Worm (Caenorhabditis elegans) whole organism, late embryonic: ENCODE results near the gene F21C10.19.

Experiments
- C38D4.7 ChIP-seq: fragments of 200-800 bp; sonication (Bioruptor generic); optimal IDR thresholded peaks from 2 replicates; lab custom pipeline; 2018; ENCODE audit warnings: mild to moderate bottlenecking, missing genetic modification characterization, moderate library complexity, missing compliant biosample characterization
- K02D7.2 ChIP-seq: sonication (generic microtip); optimal IDR thresholded peaks from 2 replicates; lab custom pipeline; 2017; ENCODE audit warnings: mild to moderate bottlenecking, missing genetic modification characterization, missing compliant biosample characterization
- T23F11.4 ChIP-seq: fragments of 200-800 bp; sonication (Bioruptor generic); optimal IDR thresholded peaks from 2 replicates; lab custom pipeline; 2018; ENCODE audit warnings: mild to moderate bottlenecking, missing genetic modification characterization, missing compliant biosample characterization
- Y22D7AL.16 ChIP-seq: sonication (generic microtip); optimal IDR thresholded peaks from 2 replicates; lab custom pipeline; 2016; ENCODE audit warnings: missing genetic modification characterization, missing compliant biosample characterization
- ama-1 ChIP-seq: fragments of 150-350 bp; optimal IDR thresholded peaks from 2 replicates; lab custom pipeline; 2014
- ceh-18 ChIP-seq: sonication (generic microtip); optimal IDR thresholded peaks from 2 replicates; lab custom pipeline; 2016; ENCODE audit warnings: missing genetic modification characterization, missing compliant biosample characterization
- ceh-19 ChIP-seq: fragments of 200-800 bp; sonication (Bioruptor generic); optimal IDR thresholded peaks from 2 replicates; lab custom pipeline; 2018; ENCODE audit warnings: mild to moderate bottlenecking, missing genetic modification characterization, missing compliant biosample characterization
- ceh-24 ChIP-seq: sonication (generic microtip); optimal IDR thresholded peaks from 2 replicates; lab custom pipeline; 2016; ENCODE audit warnings: mild to moderate bottlenecking, missing genetic modification characterization, missing compliant biosample characterization
- ceh-31 ChIP-seq: sonication (generic microtip); optimal IDR thresholded peaks from 2 replicates; lab custom pipeline; 2016; ENCODE audit warnings: missing genetic modification characterization, missing compliant biosample characterization
- ceh-48 ChIP-seq: sonication (generic microtip); optimal IDR thresholded peaks from 2 replicates; lab custom pipeline; 2016; ENCODE audit warnings: missing genetic modification characterization, inconsistent platforms, missing compliant biosample characterization
- ceh-6 ChIP-seq: fragments of 200-800 bp; sonication (Bioruptor generic); optimal IDR thresholded peaks from 2 replicates; lab custom pipeline; 2018; ENCODE audit warnings: mild to moderate bottlenecking, missing genetic modification characterization, missing compliant biosample characterization
- ceh-9 ChIP-seq: sonication (generic microtip); optimal IDR thresholded peaks from 2 replicates; lab custom pipeline; 2016; ENCODE audit warnings: mild to moderate bottlenecking, missing genetic modification characterization, inconsistent platforms, missing compliant biosample characterization
- dmd-4 ChIP-seq: sonication (generic microtip); optimal IDR thresholded peaks from 2 replicates; lab custom pipeline; 2016; ENCODE audit warnings: borderline replicate concordance, missing genetic modification characterization, missing compliant biosample characterization
- elt-2 ChIP-seq: sonication (generic microtip); optimal IDR thresholded peaks from 2 replicates; lab custom pipeline; 2016; ENCODE audit warnings: missing genetic modification reagents, missing genetic modification characterization, missing compliant biosample characterization
- elt-4 ChIP-seq: sonication (generic microtip); optimal IDR thresholded peaks from 2 replicates; lab custom pipeline; 2016; ENCODE audit warnings: missing genetic modification characterization, missing compliant biosample characterization
- eyg-1 ChIP-seq: sonication (generic microtip); optimal IDR thresholded peaks from 2 replicates; lab custom pipeline; 2016; ENCODE audit warnings: missing genotype, missing genetic modification characterization, missing compliant biosample characterization
- fax-1 ChIP-seq: sonication (generic microtip); optimal IDR thresholded peaks from 2 replicates; lab custom pipeline; 2016; ENCODE audit warnings: missing genotype, missing genetic modification characterization, missing compliant biosample characterization
- fkh-10 ChIP-seq: fragments of 150-350 bp; optimal IDR thresholded peaks from 2 replicates; lab custom pipeline; 2014; ENCODE audit warnings: missing biosample characterization, missing genetic modification reagents, missing genetic modification characterization
- fkh-6 ChIP-seq: sonication (generic microtip); optimal IDR thresholded peaks from 2 replicates; lab custom pipeline; 2016; ENCODE audit warnings: missing genetic modification characterization, missing compliant biosample characterization
- gmeb-2 ChIP-seq: sonication (generic microtip); optimal IDR thresholded peaks from 2 replicates; lab custom pipeline; 2016; ENCODE audit warnings: missing genetic modification characterization, inconsistent platforms, missing compliant biosample characterization
- hlh-15 ChIP-seq: sonication (generic microtip); optimal IDR thresholded peaks from 2 replicates; lab custom pipeline; 2016; ENCODE audit warnings: missing genetic modification characterization, missing compliant biosample characterization
- hlh-30 ChIP-seq: sonication (generic microtip); optimal IDR thresholded peaks from 2 replicates; lab custom pipeline; 2017; ENCODE audit warnings: antibody characterized with exemption, missing genetic modification characterization, missing compliant biosample characterization; ENCODE audit not compliant: insufficient read depth
- hlh-6 ChIP-seq: sonication (generic microtip); optimal IDR thresholded peaks from 2 replicates; lab custom pipeline; 2016; ENCODE audit warnings: missing genotype, missing genetic modification characterization, missing compliant biosample characterization
- hlh-8 ChIP-seq: sonication (generic microtip); optimal IDR thresholded peaks from 2 replicates; lab custom pipeline; 2016; ENCODE audit warnings: missing genotype, missing genetic modification characterization, missing compliant biosample characterization
- lim-6 ChIP-seq: sonication (generic microtip); optimal IDR thresholded peaks from 2 replicates; lab custom pipeline; 2016; ENCODE audit warnings: missing genetic modification characterization, missing compliant biosample characterization
- madf-2 ChIP-seq: sonication (generic microtip); optimal IDR thresholded peaks from 2 replicates; lab custom pipeline; 2017; ENCODE audit warnings: missing genetic modification characterization, missing compliant biosample characterization
- mec-3 ChIP-seq: sonication (generic microtip); optimal IDR thresholded peaks from 2 replicates; lab custom pipeline; 2016; ENCODE audit warnings: borderline replicate concordance, missing genetic modification characterization, missing compliant biosample characterization
- nfya-1 ChIP-seq: sonication (generic microtip); optimal IDR thresholded peaks from 2 replicates; lab custom pipeline; 2017; ENCODE audit warnings: missing genetic modification characterization, mild to moderate bottlenecking, missing compliant biosample characterization, antibody characterized with exemption, moderate library complexity
- npax-4 ChIP-seq: sonication (generic microtip); optimal IDR thresholded peaks from 2 replicates; lab custom pipeline; 2016; ENCODE audit warnings: missing genetic modification characterization, missing compliant biosample characterization
- odd-2 ChIP-seq: sonication (generic microtip); optimal IDR thresholded peaks from 2 replicates; lab custom pipeline; 2017; ENCODE audit warnings: antibody characterized with exemption, mild to moderate bottlenecking, missing genetic modification characterization, missing compliant biosample characterization
- pat-9 ChIP-seq: fragments of 200-800 bp; sonication (Bioruptor generic); optimal IDR thresholded peaks from 2 replicates; lab custom pipeline; 2018; ENCODE audit warnings: mild to moderate bottlenecking, missing genetic modification characterization, moderate library complexity, missing compliant biosample characterization
- pax-1 ChIP-seq: fragments of 150-350 bp; optimal IDR thresholded peaks from 2 replicates; lab custom pipeline; 2014; ENCODE audit warnings: missing biosample characterization, missing genetic modification characterization
- pha-4 ChIP-seq: fragments of 150-350 bp; optimal IDR thresholded peaks from 2 replicates; lab custom pipeline; 2018; ENCODE audit warnings: missing biosample characterization, missing genetic modification reagents, missing genetic modification characterization
- pqm-1 ChIP-seq: sonication (generic microtip); optimal IDR thresholded peaks from 2 replicates; lab custom pipeline; 2016; ENCODE audit warnings: missing genetic modification characterization, missing compliant biosample characterization
- ref-2 ChIP-seq: sonication (generic microtip); optimal IDR thresholded peaks from 2 replicates; lab custom pipeline; 2016; ENCODE audit warnings: missing genetic modification characterization, missing compliant biosample characterization
- rnt-1 ChIP-seq: sonication (generic microtip); optimal IDR thresholded peaks from 2 replicates; lab custom pipeline; 2016; ENCODE audit warnings: missing genetic modification characterization, missing compliant biosample characterization
- ttx-3 ChIP-seq: sonication (generic microtip); optimal IDR thresholded peaks from 2 replicates; lab custom pipeline; 2016; ENCODE audit warnings: missing genetic modification reagents, missing genetic modification characterization, missing compliant biosample characterization
- unc-42 ChIP-seq: sonication (generic microtip); optimal IDR thresholded peaks from 2 replicates; lab custom pipeline; 2016; ENCODE audit warnings: missing genotype, missing genetic modification characterization, missing compliant biosample characterization

The F21C10.19 gene

ce11 chrV:9109281-9109680 is 21.6 kb upstream of the F21C10.19 start, which contains the start of gene pqn-31:
TSS of gene pqn-31 (plus strand) at chrV:9109581.
- TF ChIP-seq mec-3 (tag; lab: Kevin White, UChicago): no peak
- no peak for TF ChIP-seq pha-4 (tag; lab: Kevin White, UChicago)
- no peak for TF ChIP-seq fax-1 (tag; lab: Kevin White, UChicago)
- TF ChIP-seq ceh-31: no peak
- no peak for TF ChIP-seq ceh-48 (tag; lab: Kevin White, UChicago)
- TF ChIP-seq ceh-19 (GFP tag; lab: Kevin White, UChicago): no peak
- TF ChIP-seq T23F11.4: no peak
- no peak for TF ChIP-seq hlh-8 (tag; lab: Kevin White, UChicago)
- no peak for TF ChIP-seq npax-4 (tag; lab: Kevin White, UChicago)
- TF ChIP-seq ref-2 (tag; lab: Kevin White, UChicago): no peak
- no peak for TF ChIP-seq ama-1
- no peak for TF ChIP-seq Y22D7AL.16
- TF ChIP-seq pat-9 (tag; lab: Kevin White, UChicago): no peak
- TF ChIP-seq fkh-6 (tag; lab: Kevin White, UChicago): no peak
- no peak for TF ChIP-seq pqm-1 (tag; lab: Kevin White, UChicago)
- no peak for TF ChIP-seq unc-42 (tag; lab: Kevin White, UChicago)
- TF ChIP-seq, all 69 proteins: peak for 0

ce11 chrV:9111957-9112356 is 18.9 kb upstream of the F21C10.19 start:
- TF ChIP-seq ceh-18 (tag; lab: Kevin White, UChicago): peak; percentile 47
- no peak for TF ChIP-seq hlh-8 (tag; lab: Kevin White, UChicago)

- no peak for TF ChIP-seq K02D7.2
- TF ChIP-seq fkh-10 (GFP tag; lab: Kevin White, UChicago): no peak
- no peak for TF ChIP-seq hlh-15
- TF ChIP-seq ttx-3 (tag; lab: Kevin White, UChicago): no peak
- no peak for TF ChIP-seq eyg-1 (tag; lab: Kevin White, UChicago)
- TF ChIP-seq rnt-1 (tag; lab: Kevin White, UChicago): no peak
- no peak for TF ChIP-seq madf-2 (tag; lab: Kevin White, UChicago)
- no peak for TF ChIP-seq pax-1 (tag; lab: Kevin White, UChicago)
- TF ChIP-seq pha-4 (tag; lab: Kevin White, UChicago): no peak
- TF ChIP-seq pqm-1 (tag; lab: Kevin White, UChicago): no peak
- no peak for TF ChIP-seq mec-3 (tag; lab: Kevin White, UChicago)
- no peak for TF ChIP-seq nfya-1 (tag; lab: Kevin White, UChicago)
- TF ChIP-seq elt-2 (tag; lab: Kevin White, UChicago): no peak
- no peak for TF ChIP-seq ceh-9 (tag; lab: Kevin White, UChicago)
- no peak for TF ChIP-seq Y22D7AL.16
- no peak for TF ChIP-seq hlh-30 (tag; lab: Kevin White, UChicago)
Observed at ce11 chrV:9112467-9112866, 18.4 kb upstream of the F21C10.19 start, which contains the start of gene F21C10.7. TSS of gene F21C10.7 (plus strand) at chrV:9112767.

- no peak for TF ChIP-seq lim-6 (tag; lab: Kevin White, UChicago)
Observed at ce11 chrV:9122004-9122403, 8.9 kb upstream of the F21C10.19 start, which contains the start of gene F21C10.13. TSS of gene F21C10.13 (plus strand) at chrV:9122304.

- TF ChIP-seq dmd-4 (no peak), odd-2 (tag; lab: Kevin White, UChicago) (no peak), unc-42 (tag; lab: Kevin White, UChicago) (no peak), madf-2 (tag; lab: Kevin White, UChicago) (no peak), ttx-3 (tag; lab: Kevin White, UChicago) (no peak), ceh-24 (tag; lab: Kevin White, UChicago) (no peak), npax-4 (tag; lab: Kevin White, UChicago) (no peak), ceh-6 (GFP tag; lab: Kevin White, UChicago) (no peak), C38D4.7 (no peak), fkh-10 (GFP tag; lab: Kevin White, UChicago) (no peak), hlh-6 (tag; lab: Kevin White, UChicago) (no peak), gmeb-2 (tag; lab: Kevin White, UChicago) (no peak), K02D7.2 (no peak), lim-6 (tag; lab: Kevin White, UChicago) (no peak), mec-3 (tag; lab: Kevin White, UChicago) (no peak), pha-4 (tag; lab: Kevin White, UChicago) (no peak), elt-4 (tag; lab: Kevin White, UChicago) (no peak), T23F11.4 (no peak)
Observed at ce11 chrV:9123186-9123585, 7.7 kb upstream of the F21C10.19 start, which contains the start of gene F21C10.11. TSS of gene F21C10.11 (plus strand) at chrV:9123486.
